Fruit fly (Drosophila melanogaster) whole organism, prepupa: ENCODE results near the gene CG17637.

Experiments
- Blimp-1 ChIP-seq: fragments of 200-800 bp; sonication (Bioruptor generic); optimal IDR thresholded peaks from 3 replicates; lab custom pipeline; 2017; ENCODE audit warnings: missing biosample characterization, missing genetic modification characterization, mild to moderate bottlenecking, moderate library complexity, missing genetic modification reagents
- CG10669 ChIP-seq: fragments of 200-800 bp; sonication (Bioruptor generic); optimal IDR thresholded peaks from 3 replicates; lab custom pipeline; 2018; ENCODE audit warnings: missing biosample characterization, mild to moderate bottlenecking, missing genetic modification characterization, moderate library complexity
- CG11294 ChIP-seq: fragments of 200-800 bp; sonication (Bioruptor generic); IDR thresholded peaks from 2 replicates; pipeline ENCODE4 v1.3.6; 2022; ENCODE audit warnings: missing biosample characterization, missing genetic modification characterization
- CG11902 ChIP-seq: fragments of 200-800 bp; sonication (Bioruptor generic); optimal IDR thresholded peaks from 3 replicates; lab custom pipeline; 2016; ENCODE audit warnings: missing biosample characterization, missing genetic modification characterization
- CG15336 ChIP-seq: fragments of 200-800 bp; sonication (Bioruptor generic); IDR thresholded peaks from 2 replicates; pipeline ENCODE4 v1.3.6; 2022; ENCODE audit warnings: missing biosample characterization, missing genetic modification characterization
- CG1621 ChIP-seq: fragments of 200-800 bp; sonication (Bioruptor generic); optimal IDR thresholded peaks from 3 replicates; lab custom pipeline; 2018; ENCODE audit warnings: missing biosample characterization, mild to moderate bottlenecking, missing genetic modification characterization
- CG16779 ChIP-seq: fragments of 200-800 bp; sonication (Bioruptor generic); optimal IDR thresholded peaks from 3 replicates; lab custom pipeline; 2017; ENCODE audit warnings: missing biosample characterization, mild to moderate bottlenecking, missing genetic modification characterization
- CG3032 ChIP-seq: fragments of 200-800 bp; optimal IDR thresholded peaks from 2 replicates; lab custom pipeline; 2019; ENCODE audit warnings: missing biosample characterization, mild to moderate bottlenecking, missing genetic modification characterization, moderate library complexity
- CG31627 ChIP-seq: fragments of 200-800 bp; sonication (Bioruptor generic); optimal IDR thresholded peaks from 3 replicates; lab custom pipeline; 2016; ENCODE audit warnings: missing biosample characterization, missing genetic modification characterization
- CG32006 ChIP-seq: fragments of 200-800 bp; sonication (Bioruptor generic); optimal IDR thresholded peaks from 3 replicates; lab custom pipeline; 2017; ENCODE audit warnings: missing biosample characterization, mild to moderate bottlenecking, missing genetic modification characterization
- CG34406 ChIP-seq: fragments of 200-800 bp; sonication (Bioruptor generic); optimal IDR thresholded peaks from 3 replicates; lab custom pipeline; 2016; ENCODE audit warnings: missing biosample characterization, missing genetic modification characterization
- CG4318 ChIP-seq: fragments of 200-800 bp; sonication (Bioruptor generic); optimal IDR thresholded peaks from 3 replicates; lab custom pipeline; 2017; ENCODE audit warnings: missing biosample characterization, mild to moderate bottlenecking, missing genetic modification characterization
- CG6276 ChIP-seq: fragments of 200-800 bp; sonication (Bioruptor generic); optimal IDR thresholded peaks from 2 replicates; lab custom pipeline; 2017; ENCODE audit warnings: missing biosample characterization, mild to moderate bottlenecking, missing genetic modification characterization
- CG6792 ChIP-seq: fragments of 200-800 bp; sonication (Bioruptor generic); optimal IDR thresholded peaks from 3 replicates; lab custom pipeline; 2016; ENCODE audit warnings: missing biosample characterization, missing genetic modification characterization
- CG7368 ChIP-seq: fragments of 200-800 bp; sonication (Bioruptor generic); optimal IDR thresholded peaks from 3 replicates; lab custom pipeline; 2016; ENCODE audit warnings: missing biosample characterization, missing genetic modification characterization
- CG8119 ChIP-seq: fragments of 200-800 bp; sonication (Bioruptor generic); IDR thresholded peaks from 3 replicates; pipeline ENCODE4 v1.3.6; 2022; ENCODE audit warnings: missing biosample characterization, missing genetic modification characterization
- CG8319 ChIP-seq: fragments of 200-800 bp; sonication (Bioruptor generic); optimal IDR thresholded peaks from 3 replicates; lab custom pipeline; 2016; ENCODE audit warnings: missing biosample characterization, missing genetic modification characterization
- CG8632 ChIP-seq: fragments of 200-800 bp; sonication (Bioruptor generic); optimal IDR thresholded peaks from 3 replicates; lab custom pipeline; 2016; ENCODE audit warnings: missing biosample characterization, missing genetic modification characterization
- CG9139 ChIP-seq: fragments of 200-800 bp; sonication (Bioruptor generic); optimal IDR thresholded peaks from 3 replicates; lab custom pipeline; 2017; ENCODE audit warnings: missing biosample characterization, mild to moderate bottlenecking, missing genetic modification characterization
- Eip78C ChIP-seq: fragments of 200-800 bp; sonication (Bioruptor generic); peaks from one replicate; lab custom pipeline; 2016; ENCODE audit warnings: missing biosample characterization, missing genetic modification characterization
- Eip93F ChIP-seq: fragments of 200-800 bp; sonication (Bioruptor generic); optimal IDR thresholded peaks from 2 replicates; lab custom pipeline; 2016; ENCODE audit warnings: missing biosample characterization, mild to moderate bottlenecking, missing genetic modification characterization
- Ets21C ChIP-seq: fragments of 200-800 bp; sonication (Bioruptor generic); optimal IDR thresholded peaks from 3 replicates; lab custom pipeline; 2016; ENCODE audit warnings: missing biosample characterization, missing genetic modification characterization
- Gug ChIP-seq: fragments of 200-800 bp; sonication (Bioruptor generic); IDR thresholded peaks from 2 replicates; pipeline ENCODE4 v1.3.6; 2022; ENCODE audit warnings: missing biosample characterization, missing genetic modification characterization
- Hr4 ChIP-seq: fragments of 200-800 bp; sonication (Bioruptor generic); optimal IDR thresholded peaks from 3 replicates; lab custom pipeline; 2016; ENCODE audit warnings: missing biosample characterization, missing genetic modification characterization
- Met ChIP-seq: fragments of 200-800 bp; sonication (Bioruptor generic); optimal IDR thresholded peaks from 3 replicates; lab custom pipeline; 2016; ENCODE audit warnings: missing biosample characterization, missing genetic modification characterization
- OdsH ChIP-seq: fragments of 200-800 bp; sonication (Bioruptor generic); optimal IDR thresholded peaks from 3 replicates; lab custom pipeline; 2016; ENCODE audit warnings: missing biosample characterization, missing genetic modification characterization
- Smox ChIP-seq: fragments of 200-800 bp; sonication (Bioruptor generic); optimal IDR thresholded peaks from 3 replicates; lab custom pipeline; 2016; ENCODE audit warnings: missing biosample characterization, missing genetic modification characterization
- Sox14 ChIP-seq: fragments of 200-800 bp; sonication (Bioruptor generic); optimal IDR thresholded peaks from 3 replicates; lab custom pipeline; 2016; ENCODE audit warnings: missing biosample characterization, missing genetic modification characterization
- Sox15 ChIP-seq: fragments of 200-800 bp; sonication (Bioruptor generic); optimal IDR thresholded peaks from 3 replicates; lab custom pipeline; 2016; ENCODE audit warnings: missing biosample characterization, missing genetic modification characterization
- achi ChIP-seq: fragments of 200-800 bp; sonication (Bioruptor generic); optimal IDR thresholded peaks from 3 replicates; lab custom pipeline; 2016; ENCODE audit warnings: missing biosample characterization, missing genetic modification characterization
- acj6 ChIP-seq: fragments of 200-800 bp; sonication (Bioruptor generic); optimal IDR thresholded peaks from 3 replicates; lab custom pipeline; 2016; ENCODE audit warnings: missing biosample characterization, missing genetic modification characterization
- cyc ChIP-seq: fragments of 200-800 bp; sonication (Bioruptor generic); optimal IDR thresholded peaks from 3 replicates; lab custom pipeline; 2016; ENCODE audit warnings: missing biosample characterization, missing genetic modification characterization
- dac ChIP-seq: fragments of 200-800 bp; sonication (Bioruptor generic); optimal IDR thresholded peaks from 2 replicates; lab custom pipeline; 2017; ENCODE audit warnings: missing biosample characterization, mild to moderate bottlenecking, missing genetic modification characterization
- dsx ChIP-seq: fragments of 200-800 bp; optimal IDR thresholded peaks from 3 replicates; lab custom pipeline; 2019; ENCODE audit warnings: missing biosample characterization, mild to moderate bottlenecking, missing genetic modification characterization, moderate library complexity; ENCODE audit not compliant: poor library complexity, severe bottlenecking
- esn ChIP-seq: fragments of 200-800 bp; sonication (Bioruptor generic); optimal IDR thresholded peaks from 2 replicates; lab custom pipeline; 2016; ENCODE audit warnings: missing biosample characterization, mild to moderate bottlenecking, missing genetic modification characterization, moderate library complexity
- fd85E ChIP-seq: fragments of 200-800 bp; sonication (Bioruptor generic); optimal IDR thresholded peaks from 3 replicates; lab custom pipeline; 2016; ENCODE audit warnings: missing biosample characterization, missing genetic modification characterization
- fkh ChIP-seq: fragments of 200-800 bp; sonication (Bioruptor generic); optimal IDR thresholded peaks from 3 replicates; lab custom pipeline; 2017; ENCODE audit warnings: missing biosample characterization, mild to moderate bottlenecking, missing genetic modification characterization, moderate library complexity
- net ChIP-seq: fragments of 200-800 bp; sonication (Bioruptor generic); optimal IDR thresholded peaks from 3 replicates; lab custom pipeline; 2016; ENCODE audit warnings: missing biosample characterization, missing genetic modification characterization
- pdm3 ChIP-seq: fragments of 200-800 bp; sonication (Bioruptor generic); optimal IDR thresholded peaks from 3 replicates; lab custom pipeline; 2016; ENCODE audit warnings: missing biosample characterization, missing genetic modification characterization
- salr ChIP-seq, 2 experiments: fragments of 200-800 bp; sonication (Bioruptor generic); optimal IDR thresholded peaks; 3 replicates each; lab custom pipeline; 2016 to 2018; ENCODE audit warnings: missing biosample characterization in 2 of 2, missing genetic modification characterization in 2 of 2, mild to moderate bottlenecking in 1 of 2
- svp ChIP-seq: fragments of 200-800 bp; sonication (Bioruptor generic); peaks from one replicate; lab custom pipeline; 2016; ENCODE audit warnings: missing biosample characterization, missing genetic modification characterization
- topi ChIP-seq: fragments of 200-800 bp; sonication (Bioruptor generic); optimal IDR thresholded peaks from 3 replicates; lab custom pipeline; 2016; ENCODE audit warnings: missing biosample characterization, missing genetic modification characterization
- vri ChIP-seq: fragments of 200-800 bp; sonication (Bioruptor generic); optimal IDR thresholded peaks from 3 replicates; lab custom pipeline; 2016; ENCODE audit warnings: missing biosample characterization, mild to moderate bottlenecking, missing genetic modification characterization

Gene CG17637

DNA sequence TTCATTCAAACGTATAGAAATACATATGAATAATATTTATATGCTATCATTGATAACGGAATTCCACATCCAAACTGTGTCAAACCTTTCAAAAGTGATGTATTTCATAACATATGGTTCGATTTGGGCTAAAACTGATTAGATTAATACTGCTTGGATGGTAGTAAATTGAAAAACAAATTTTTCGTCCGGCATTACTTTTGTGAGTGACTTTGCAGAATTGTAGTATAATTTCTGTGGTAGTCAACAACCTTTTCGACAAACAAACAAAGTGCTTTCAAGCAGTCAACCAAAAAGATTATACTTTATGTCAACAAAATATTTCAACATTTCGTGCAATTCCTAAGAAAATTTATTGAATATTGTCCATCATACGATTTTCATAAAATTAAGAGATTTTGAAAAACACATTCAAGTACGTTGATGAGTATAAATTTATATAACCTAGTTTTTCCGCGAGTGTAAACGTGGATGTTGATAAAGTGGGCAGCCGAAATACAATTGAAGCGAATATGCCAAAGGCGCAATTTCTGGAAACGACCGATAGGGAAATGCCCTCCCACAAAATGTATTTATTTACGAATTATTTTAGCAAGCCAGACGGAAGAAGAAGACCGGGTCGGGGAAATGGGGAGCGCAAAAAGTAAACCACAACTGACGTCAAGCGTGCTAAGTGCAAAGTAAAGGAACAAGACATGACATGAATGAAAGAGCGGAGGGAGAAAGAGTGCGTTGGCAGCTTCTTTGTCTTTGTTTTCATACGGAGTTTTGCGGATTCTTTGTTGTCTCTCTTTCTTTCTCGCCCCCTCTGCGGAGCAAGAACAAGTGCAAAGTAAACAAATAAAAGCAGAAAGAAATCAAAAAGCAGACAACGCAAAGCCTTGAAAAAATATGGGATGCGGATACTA is 14.2 kb downstream of the CG17637 start (continued):
- TF ChIP-seq Ets21C (GFP tag; lab: Kevin White, UChicago) = no peak
- no peak for TF ChIP-seq CG11902 (GFP tag; lab: Kevin White, UChicago)
- TF ChIP-seq CG31627 (GFP tag; lab: Kevin White, UChicago) = peak; percentile 46
- TF ChIP-seq pdm3 = peak; percentile 36
- TF ChIP-seq svp (GFP tag; lab: Kevin White, UChicago) = peak; percentile 88
- peak in 1 of 2 experiments; percentile 41 for TF ChIP-seq salr (GFP tag; optimal IDR thresholded peaks at IDR 0.05; lab: Kevin White, UChicago)
- TF ChIP-seq Eip78C (GFP tag; lab: Kevin White, UChicago) = peak; percentile 81
- TF ChIP-seq CG32006 (GFP tag; lab: Kevin White, UChicago) = peak; percentile 33
- TF ChIP-seq acj6 (GFP tag; lab: Kevin White, UChicago) = peak; percentile 10
- peak; percentile 59 for TF ChIP-seq Hr4 (GFP tag; lab: Kevin White, UChicago)
- no peak for TF ChIP-seq CG4318 (GFP tag; lab: Kevin White, UChicago)

DNA sequence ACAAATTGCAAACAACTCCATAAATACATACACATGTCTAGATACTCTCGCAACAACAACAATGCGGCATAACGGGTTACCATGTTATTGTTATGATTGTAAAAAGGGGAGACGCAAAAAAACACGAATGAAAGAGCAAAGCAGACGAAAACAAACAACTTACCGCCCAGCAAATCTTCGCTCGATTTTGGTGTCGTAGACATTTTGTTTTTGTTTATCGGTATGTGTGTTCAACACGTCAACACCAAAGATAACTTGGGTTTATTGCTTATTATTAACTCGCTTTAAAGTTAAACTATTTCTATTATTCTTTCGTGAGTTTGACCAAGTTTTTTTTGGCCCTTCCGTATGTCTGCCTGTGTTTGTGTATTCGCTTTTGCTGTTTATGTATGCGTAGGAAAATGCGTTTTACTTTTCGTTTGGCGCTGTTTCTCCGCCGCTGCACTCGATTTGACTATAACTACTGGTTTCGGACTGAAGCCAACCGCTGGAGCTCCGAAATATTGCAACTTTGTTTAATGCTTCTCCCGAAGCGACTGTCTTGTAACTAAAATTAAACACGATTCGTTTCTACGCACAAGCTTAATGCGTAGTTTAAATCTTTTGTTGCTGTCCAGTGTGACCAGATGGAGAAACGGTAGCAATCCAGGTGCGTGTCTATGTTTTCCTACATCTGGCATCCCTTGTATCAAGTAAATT is 15.0 kb downstream of the CG17637 start, which contains the start of gene BNIP3:
TSS of gene BNIP3 (minus strand) at position 589 of the 699 bp plus-strand sequence.
- TF ChIP-seq CG15336 (no peak), Eip93F (GFP tag; lab: Kevin White, UChicago) (peak; percentile 2), CG8632 (GFP tag; lab: Kevin White, UChicago) (no peak), vri (GFP tag; lab: Kevin White, UChicago) (peak; percentile 35), svp (GFP tag; lab: Kevin White, UChicago) (peak; percentile 45), Sox14 (peak; percentile 65), Eip78C (GFP tag; lab: Kevin White, UChicago) (peak; percentile 55), Sox15 (GFP tag; lab: Kevin White, UChicago) (no peak), CG3032 (no peak), fd85E (no peak), dsx (GFP tag; lab: Kevin White, UChicago) (peak; percentile 86)

DNA sequence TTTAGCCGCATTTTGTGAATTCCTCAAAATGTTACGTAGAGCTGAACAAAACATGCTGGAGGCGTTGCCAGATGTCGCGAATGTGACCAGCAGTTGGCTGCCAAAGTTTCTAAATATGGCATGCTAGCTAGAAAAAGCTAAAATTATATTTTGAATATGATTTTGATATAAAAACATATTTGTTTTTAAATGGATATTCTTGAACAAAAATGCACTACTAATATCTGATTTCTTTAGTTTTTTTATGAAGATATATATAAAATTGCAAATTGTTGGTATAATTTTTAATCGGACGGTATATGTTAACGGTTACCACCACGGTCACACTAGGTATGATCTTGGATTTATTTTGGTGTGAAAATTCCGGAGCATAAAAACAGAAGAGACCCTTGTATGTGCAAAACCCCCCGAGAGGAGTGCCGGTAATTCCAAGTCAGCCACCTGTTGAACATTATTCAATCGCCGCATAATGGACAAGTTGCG is 16.7 kb downstream of the CG17637 start, which contains the start of the genes mTerf3 and CG5104:
TSS of gene mTerf3 (minus strand) at position 86 of the 483 bp plus-strand sequence.
TSS of gene CG5104 (plus strand) at position 323 of the 483 bp plus-strand sequence.
- TF ChIP-seq CG7368 (GFP tag; lab: Kevin White, UChicago) (no peak), Sox14 (peak; percentile 23), CG34406 (GFP tag; lab: Kevin White, UChicago) (no peak), vri (GFP tag; lab: Kevin White, UChicago) (peak; percentile 46), CG10669 (GFP tag; lab: Kevin White, UChicago) (no peak), svp (GFP tag; lab: Kevin White, UChicago) (peak; percentile 31), CG3032 (no peak), topi (no peak), CG1621 (tag; lab: Kevin White, UChicago) (peak; percentile 15), Gug (GFP tag; lab: Robert Waterston, UW) (no peak), CG11902 (GFP tag; lab: Kevin White, UChicago) (no peak), CG8319 (GFP tag; lab: Kevin White, UChicago) (no peak), Smox (peak; percentile 27), dsx (GFP tag; lab: Kevin White, UChicago) (no peak), CG6792 (GFP tag; lab: Kevin White, UChicago) (no peak), Eip78C (GFP tag; lab: Kevin White, UChicago) (peak; percentile 66), acj6 (GFP tag; lab: Kevin White, UChicago) (peak; percentile 20), CG11294 (GFP tag; lab: Robert Waterston, UW) (no peak), achi (no peak), Blimp-1 (GFP tag; lab: Kevin White, UChicago) (no peak), fkh (no peak), dac (GFP tag; lab: Kevin White, UChicago) (no peak), OdsH (GFP tag; lab: Kevin White, UChicago) (no peak), CG9139 (GFP tag; lab: Kevin White, UChicago) (no peak), CG15336 (no peak), Sox15 (GFP tag; lab: Kevin White, UChicago) (no peak), CG16779 (tag; lab: Kevin White, UChicago) (no peak), Met (peak; percentile 25), pdm3 (peak; percentile 1), net (GFP tag; lab: Kevin White, UChicago) (no peak), CG8119 (GFP tag; lab: Robert Waterston, UW) (no peak), esn (GFP tag; lab: Kevin White, UChicago) (peak; percentile 0), CG6276 (GFP tag; lab: Kevin White, UChicago) (no peak), cyc (GFP tag; lab: Kevin White, UChicago) (no peak), fd85E (no peak)
